Worm (Caenorhabditis elegans): Measurements from ENCODE around the gene abu-4.

- TF ChIP-seq ama-1 (optimal IDR thresholded peaks at IDR 0.05) (no peak), fos-1 (tag; optimal IDR thresholded peaks at IDR 0.05) (no peak), hpl-2 (GFP tag; optimal IDR thresholded peaks at IDR 0.05) (no peak), nhr-28 (tag; optimal IDR thresholded peaks at IDR 0.05) (no peak), mdl-1 (tag; optimal IDR thresholded peaks at IDR 0.05) (no peak), unc-86 (tag; optimal IDR thresholded peaks at IDR 0.05) (no peak)
Observed at ce11 chrV:2233177-2233576, 41.5 kb upstream of the abu-4 start, which contains the start of gene nhr-96.

Data from whole organism, L1 larva.